Worm (Caenorhabditis elegans) whole organism, L1 larva: ENCODE results near the gene B0464.6.
A peak's percentile ranks its signal among the peaks of the same experiment; 100 is the strongest.

Experiments used
- C04F5.9 ChIP-seq: sonication (generic microtip); optimal IDR thresholded peaks from 2 replicates; lab custom pipeline; 2016; ENCODE audit warnings: missing genetic modification characterization, missing compliant biosample characterization
- C16A3.4 ChIP-seq: fragments of 150-350 bp; optimal IDR thresholded peaks from 2 replicates; lab custom pipeline; 2014; ENCODE audit warnings: missing biosample characterization, missing genetic modification characterization
- C34B4.2 ChIP-seq: sonication (generic microtip); optimal IDR thresholded peaks from 2 replicates; lab custom pipeline; 2017; ENCODE audit warnings: mild to moderate bottlenecking, missing genetic modification characterization, missing compliant biosample characterization
- F16B12.6 ChIP-seq: fragments of 150-350 bp; optimal IDR thresholded peaks from 2 replicates; lab custom pipeline; 2014; ENCODE audit warnings: missing biosample characterization, missing genetic modification characterization
- Y116A8C.19 ChIP-seq: sonication (generic microtip); optimal IDR thresholded peaks from 2 replicates; lab custom pipeline; 2016; ENCODE audit warnings: missing compliant biosample characterization, missing genetic modification characterization, borderline replicate concordance
- aha-1 ChIP-seq: fragments of 150-350 bp; optimal IDR thresholded peaks from 2 replicates; lab custom pipeline; 2014; ENCODE audit warnings: missing biosample characterization, missing genetic modification characterization
- alr-1 ChIP-seq: fragments of 200-800 bp; sonication (Bioruptor generic); optimal IDR thresholded peaks from 2 replicates; lab custom pipeline; 2018; ENCODE audit warnings: borderline replicate concordance, mild to moderate bottlenecking, missing genetic modification characterization, missing compliant biosample characterization
- aly-2 ChIP-seq: fragments of 150-350 bp; optimal IDR thresholded peaks from 2 replicates; lab custom pipeline; 2014; ENCODE audit warnings: missing biosample characterization, missing genetic modification characterization
- ama-1 ChIP-seq: fragments of 150-350 bp; optimal IDR thresholded peaks from 2 replicates; lab custom pipeline; 2014
- blmp-1 ChIP-seq: fragments of 150-350 bp; optimal IDR thresholded peaks from 2 replicates; lab custom pipeline; 2014; ENCODE audit warnings: missing biosample characterization, missing genetic modification characterization
- ceh-8 ChIP-seq: fragments of 200-800 bp; sonication (Bioruptor generic); optimal IDR thresholded peaks from 2 replicates; lab custom pipeline; 2018; ENCODE audit warnings: mild to moderate bottlenecking, missing genetic modification characterization, moderate library complexity, missing compliant biosample characterization
- ceh-82 ChIP-seq, 3 experiments: fragments of 150-350 bp in 1 of 3; sonication (generic microtip) in 2 of 3; optimal IDR thresholded peaks; 2 replicates each; lab custom pipeline; 2014 to 2017; ENCODE audit warnings: missing biosample characterization in 3 of 3, missing genetic modification characterization in 3 of 3
- ceh-88 ChIP-seq: fragments of 200-800 bp; sonication (Bioruptor generic); IDR thresholded peaks from 2 replicates; pipeline ENCODE4 v1.3.6; 2022; ENCODE audit warnings: missing genetic modification characterization, missing compliant biosample characterization
- ceh-90 ChIP-seq: sonication (generic microtip); optimal IDR thresholded peaks from 2 replicates; lab custom pipeline; 2016; ENCODE audit warnings: missing genetic modification characterization, missing compliant biosample characterization
- dpl-1 ChIP-seq, 3 experiments: fragments of 150-350 bp in 2 of 3; sonication (generic microtip) in 1 of 3; optimal IDR thresholded peaks; 2 replicates each; lab custom pipeline; 2014 to 2017; ENCODE audit warnings: missing biosample characterization in 3 of 3, missing genetic modification characterization in 3 of 3, missing genetic modification reagents in 3 of 3
- dsc-1 ChIP-seq: sonication (generic microtip); optimal IDR thresholded peaks from 2 replicates; lab custom pipeline; 2016; ENCODE audit warnings: mild to moderate bottlenecking, missing genetic modification characterization, missing compliant biosample characterization
- efl-1 ChIP-seq, 4 experiments: fragments of 150-350 bp; optimal IDR thresholded peaks in 3 of 4; peaks in 1 of 4; 1 replicate in 1 of 4; 2 replicates in 3 of 4; lab custom pipeline; 2014; ENCODE audit warnings: missing biosample characterization in 2 of 4, missing genetic modification characterization in 2 of 4, missing genetic modification reagents in 2 of 4
- fkh-4 ChIP-seq: sonication (generic microtip); optimal IDR thresholded peaks from 2 replicates; lab custom pipeline; 2016; ENCODE audit warnings: missing compliant biosample characterization, missing genetic modification characterization, borderline replicate concordance
- grh-1 ChIP-seq: fragments of 200-800 bp; sonication (Bioruptor generic); IDR thresholded peaks from 2 replicates; pipeline ENCODE4 v1.3.6; 2022; ENCODE audit warnings: missing genetic modification reagents, missing genetic modification characterization, missing compliant biosample characterization
- hlh-17 ChIP-seq: fragments of 200-800 bp; sonication (Bioruptor generic); optimal IDR thresholded peaks from 2 replicates; lab custom pipeline; 2018; ENCODE audit warnings: missing genetic modification characterization, mild to moderate bottlenecking, missing compliant biosample characterization, moderate library complexity, borderline replicate concordance
- hpl-2 ChIP-seq: fragments of 150-350 bp; optimal IDR thresholded peaks from 2 replicates; lab custom pipeline; 2014; ENCODE audit warnings: missing biosample characterization, missing genetic modification reagents, missing genetic modification characterization
- lin-14 ChIP-seq: fragments of 200-800 bp; sonication (Bioruptor generic); optimal IDR thresholded peaks from 2 replicates; lab custom pipeline; 2018; ENCODE audit warnings: mild to moderate bottlenecking, missing genetic modification characterization, moderate library complexity, missing compliant biosample characterization
- lin-15B ChIP-seq: fragments of 150-350 bp; sonication (generic microtip); optimal IDR thresholded peaks from 3 replicates; lab custom pipeline; 2014; ENCODE audit warnings: missing biosample characterization, missing genetic modification characterization
- lin-35 ChIP-seq, 2 experiments: fragments of 150-350 bp; optimal IDR thresholded peaks; 2 replicates each; lab custom pipeline; 2014; ENCODE audit warnings: missing biosample characterization in 2 of 2, missing genetic modification characterization in 2 of 2, missing genetic modification reagents in 2 of 2
- lir-3 ChIP-seq: sonication (generic microtip); optimal IDR thresholded peaks from 2 replicates; lab custom pipeline; 2016; ENCODE audit warnings: mild to moderate bottlenecking, missing genetic modification characterization, moderate library complexity, missing compliant biosample characterization; ENCODE audit not compliant: poor library complexity
- lsy-2 ChIP-seq, 2 experiments: fragments of 150-350 bp; optimal IDR thresholded peaks; 2 replicates each; lab custom pipeline; 2014; ENCODE audit warnings: missing biosample characterization in 2 of 2, missing genetic modification characterization in 2 of 2
- mef-2 ChIP-seq: fragments of 150-350 bp; optimal IDR thresholded peaks from 2 replicates; lab custom pipeline; 2014; ENCODE audit warnings: missing biosample characterization, missing genetic modification characterization
- mep-1 ChIP-seq: fragments of 150-350 bp; optimal IDR thresholded peaks from 2 replicates; lab custom pipeline; 2014; ENCODE audit warnings: missing biosample characterization, missing genetic modification characterization
- nhr-20 ChIP-seq: sonication (generic microtip); optimal IDR thresholded peaks from 2 replicates; lab custom pipeline; 2016; ENCODE audit warnings: mild to moderate bottlenecking, missing genetic modification characterization, missing compliant biosample characterization
- nhr-237 ChIP-seq: fragments of 150-350 bp; optimal IDR thresholded peaks from 2 replicates; lab custom pipeline; 2014; ENCODE audit warnings: missing biosample characterization, missing genetic modification characterization
- nhr-71 ChIP-seq: sonication (generic microtip); optimal IDR thresholded peaks from 2 replicates; lab custom pipeline; 2016; ENCODE audit warnings: mild to moderate bottlenecking, missing genetic modification characterization, moderate library complexity, missing compliant biosample characterization
- nhr-84 ChIP-seq: sonication (generic microtip); optimal IDR thresholded peaks from 2 replicates; lab custom pipeline; 2017; ENCODE audit warnings: missing biosample characterization, missing genetic modification characterization
- nhr-90 ChIP-seq: sonication (generic microtip); optimal IDR thresholded peaks from 2 replicates; lab custom pipeline; 2016; ENCODE audit warnings: mild to moderate bottlenecking, missing genetic modification characterization, missing compliant biosample characterization; ENCODE audit not compliant: poor library complexity
- pag-3 ChIP-seq: sonication (generic microtip); optimal IDR thresholded peaks from 2 replicates; lab custom pipeline; 2017; ENCODE audit warnings: missing genetic modification characterization, mild to moderate bottlenecking, missing compliant biosample characterization, antibody characterized with exemption, borderline replicate concordance; ENCODE audit not compliant: insufficient read depth
- skn-1 ChIP-seq: fragments of 150-350 bp; optimal IDR thresholded peaks from 2 replicates; lab custom pipeline; 2014; ENCODE audit warnings: missing biosample characterization, missing genetic modification characterization
- snu-23 ChIP-seq: sonication (generic microtip); optimal IDR thresholded peaks from 2 replicates; lab custom pipeline; 2016; ENCODE audit warnings: missing genetic modification characterization, missing compliant biosample characterization
- sox-4 ChIP-seq: sonication (generic microtip); optimal IDR thresholded peaks from 2 replicates; lab custom pipeline; 2016; ENCODE audit warnings: missing genetic modification characterization, missing compliant biosample characterization
- tbx-2 ChIP-seq: sonication (generic microtip); optimal IDR thresholded peaks from 2 replicates; lab custom pipeline; 2016; ENCODE audit warnings: missing genetic modification characterization, missing compliant biosample characterization
- unc-130 ChIP-seq: fragments of 150-350 bp; optimal IDR thresholded peaks from 2 replicates; lab custom pipeline; 2017; ENCODE audit warnings: missing biosample characterization, missing genetic modification characterization, inconsistent platforms
- unc-62 ChIP-seq: fragments of 150-350 bp; optimal IDR thresholded peaks from 2 replicates; lab custom pipeline; 2014; ENCODE audit warnings: missing biosample characterization, missing genetic modification reagents, missing genetic modification characterization
- unc-98 ChIP-seq: fragments of 200-800 bp; sonication (Bioruptor generic); IDR thresholded peaks from 2 replicates; pipeline ENCODE4 v1.3.6; 2022; ENCODE audit warnings: missing genetic modification characterization, missing compliant biosample characterization
- xbp-1 ChIP-seq: sonication (generic microtip); optimal IDR thresholded peaks from 2 replicates; lab custom pipeline; 2016; ENCODE audit warnings: missing genetic modification characterization, missing compliant biosample characterization
- ztf-11 ChIP-seq, 2 experiments: sonication (generic microtip); optimal IDR thresholded peaks; 2 replicates each; lab custom pipeline; 2016 to 2017; ENCODE audit warnings: missing genetic modification characterization in 2 of 2, missing biosample characterization in 1 of 2, missing compliant biosample characterization in 1 of 2
- ztf-4 ChIP-seq: fragments of 150-350 bp; optimal IDR thresholded peaks from 2 replicates; lab custom pipeline; 2014; ENCODE audit warnings: missing biosample characterization, missing genetic modification characterization

The B0464.6 gene

ce11 chrIII:9507799-9508198 lies 42.0 kb upstream of the B0464.6 start, which contains the start of gene vha-14:
Gene vha-14, plus strand, starts transcription at chrIII:9508100.
- TF ChIP-seq skn-1 (tag; lab: Kevin White, UChicago) (peak; percentile 32), mep-1 (tag; lab: Kevin White, UChicago) (peak; percentile 74), lin-14 (GFP tag; lab: Kevin White, UChicago) (peak; percentile 71), ceh-90 (tag; lab: Kevin White, UChicago) (no peak), C16A3.4 (tag; lab: Kevin White, UChicago) (peak; percentile 64), unc-98 (GFP tag; lab: Robert Waterston, UW) (no peak), ceh-82 (tag; optimal IDR thresholded peaks at IDR 0.05; lab: Kevin White, UChicago) (peak in 1 of 3 experiments; percentile 65), hpl-2 (no peak), snu-23 (GFP tag; lab: Kevin White, UChicago) (peak; percentile 63), nhr-20 (tag; lab: Kevin White, UChicago) (peak; percentile 26), aha-1 (no peak), unc-130 (tag; lab: Kevin White, UChicago) (peak; percentile 42), lir-3 (tag; lab: Kevin White, UChicago) (peak; percentile 6), nhr-84 (no peak), lin-15B (tag; lab: Kevin White, UChicago) (peak; percentile 49), efl-1 (optimal IDR thresholded peaks at IDR 0.05; lab: Kevin White, UChicago) (peak; percentile 45 to 57), efl-1 (GFP tag; optimal IDR thresholded peaks at IDR 0.05 in 1 of 2; lab: Kevin White, UChicago) (peak; percentile 52 to 79), blmp-1 (peak; percentile 58), dpl-1 (GFP tag; optimal IDR thresholded peaks at IDR 0.05; lab: Kevin White, UChicago) (peak; percentile 1 to 69 (median 31)), pag-3 (tag; lab: Kevin White, UChicago) (peak; percentile 27), nhr-71 (tag; lab: Kevin White, UChicago) (peak; percentile 16), lsy-2 (tag; optimal IDR thresholded peaks at IDR 0.05; lab: Kevin White, UChicago) (peak in 1 of 2 experiments; percentile 77), unc-62 (GFP tag; lab: Kevin White, UChicago) (no peak), lin-35 (GFP tag; optimal IDR thresholded peaks at IDR 0.05; lab: Kevin White, UChicago) (peak; percentile 39 to 77), alr-1 (tag; lab: Kevin White, UChicago) (no peak)

DNA sequence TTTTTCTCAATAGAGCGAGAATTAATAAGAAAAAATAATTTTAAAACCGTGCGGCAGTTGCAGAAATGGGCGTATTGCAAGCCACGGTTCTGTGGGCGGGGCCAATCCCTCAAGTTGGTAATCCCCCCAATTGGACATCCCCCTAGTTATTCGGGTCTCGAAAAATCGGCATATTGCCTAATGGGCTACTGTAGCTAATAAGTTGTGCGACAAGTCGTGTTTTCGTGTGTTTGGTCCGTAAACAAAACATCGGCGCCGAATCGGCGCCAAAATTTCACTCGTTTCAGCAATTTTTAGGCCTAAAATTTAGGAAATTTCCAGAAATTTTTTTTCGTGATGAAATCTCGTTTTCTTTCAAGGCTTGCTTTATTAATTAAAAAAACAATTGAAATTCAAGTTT lies 38.6 kb upstream of the B0464.6 start:
- TF ChIP-seq C34B4.2 (no peak), Y116A8C.19 (no peak), lin-14 (GFP tag; lab: Kevin White, UChicago) (no peak), efl-1 (optimal IDR thresholded peaks at IDR 0.05; lab: Kevin White, UChicago) (no peak), efl-1 (GFP tag; optimal IDR thresholded peaks at IDR 0.05 in 1 of 2; lab: Kevin White, UChicago) (no peak), tbx-2 (tag; lab: Kevin White, UChicago) (no peak)

DNA sequence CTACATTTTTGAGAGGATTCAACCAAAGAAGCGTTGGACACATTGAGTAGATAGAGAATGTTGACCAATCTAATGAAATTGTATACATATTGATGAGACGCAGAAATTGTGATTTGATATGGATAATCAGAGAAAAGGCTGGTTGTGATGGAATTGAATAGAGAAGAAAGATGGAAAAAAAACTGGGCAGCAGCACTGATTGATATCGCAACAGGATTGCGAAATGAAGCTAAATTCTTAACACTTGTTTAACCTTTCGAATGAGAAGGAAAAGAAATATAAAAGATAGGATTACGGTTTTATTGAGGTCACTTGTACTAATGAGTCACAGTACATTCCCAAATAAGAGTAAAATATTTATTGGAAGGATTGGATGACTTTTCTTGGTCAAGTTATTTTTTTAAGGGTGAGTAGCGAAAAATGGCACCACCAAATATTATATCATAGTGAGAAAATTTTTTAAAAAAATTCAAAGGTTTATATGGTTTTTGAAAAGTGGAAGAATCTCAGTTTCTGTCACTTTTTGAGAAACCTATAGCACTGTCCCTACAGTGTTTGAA lies 36.5 kb upstream of the B0464.6 start:
- no peak for TF ChIP-seq ceh-8 (GFP tag; lab: Kevin White, UChicago)
- peak; percentile 63 for TF ChIP-seq blmp-1
- peak in 1 of 2 experiments; percentile 7 for TF ChIP-seq lin-35 (GFP tag; optimal IDR thresholded peaks at IDR 0.05; lab: Kevin White, UChicago)
- no peak for TF ChIP-seq ztf-11 (tag; optimal IDR thresholded peaks at IDR 0.05; lab: Kevin White, UChicago)
- TF ChIP-seq ama-1: no peak
- TF ChIP-seq lsy-2 (tag; optimal IDR thresholded peaks at IDR 0.05; lab: Kevin White, UChicago): peak in 1 of 2 experiments; percentile 32
- no peak for TF ChIP-seq ztf-4 (tag; lab: Kevin White, UChicago)
- no peak for TF ChIP-seq F16B12.6 (tag; lab: Kevin White, UChicago)
- no peak for TF ChIP-seq fkh-4
- TF ChIP-seq mep-1 (tag; lab: Kevin White, UChicago): no peak
- TF ChIP-seq grh-1 (GFP tag; lab: Robert Waterston, UW): no peak
- TF ChIP-seq mef-2 (tag; lab: Kevin White, UChicago): no peak
- TF ChIP-seq nhr-71 (tag; lab: Kevin White, UChicago): peak; percentile 20
- TF ChIP-seq efl-1 (optimal IDR thresholded peaks at IDR 0.05; lab: Kevin White, UChicago): no peak
- peak in 1 of 2 experiments; percentile 80 for TF ChIP-seq efl-1 (GFP tag; optimal IDR thresholded peaks at IDR 0.05 in 1 of 2; lab: Kevin White, UChicago)
- peak; percentile 17 for TF ChIP-seq C16A3.4 (tag; lab: Kevin White, UChicago)
- TF ChIP-seq unc-98 (GFP tag; lab: Robert Waterston, UW): no peak
- no peak for TF ChIP-seq xbp-1
- TF ChIP-seq aly-2: no peak
- TF ChIP-seq snu-23 (GFP tag; lab: Kevin White, UChicago): no peak
- TF ChIP-seq skn-1 (tag; lab: Kevin White, UChicago): peak; percentile 23
- TF ChIP-seq hlh-17 (GFP tag; lab: Kevin White, UChicago): no peak
- TF ChIP-seq unc-62 (GFP tag; lab: Kevin White, UChicago): no peak
- no peak for TF ChIP-seq dpl-1 (GFP tag; optimal IDR thresholded peaks at IDR 0.05; lab: Kevin White, UChicago)
- peak; percentile 44 for TF ChIP-seq lin-14 (GFP tag; lab: Kevin White, UChicago)
- TF ChIP-seq ceh-90 (tag; lab: Kevin White, UChicago): no peak
- TF ChIP-seq C04F5.9: no peak
- no peak for TF ChIP-seq ceh-82 (tag; optimal IDR thresholded peaks at IDR 0.05; lab: Kevin White, UChicago)
- no peak for TF ChIP-seq ceh-88
- TF ChIP-seq unc-130 (tag; lab: Kevin White, UChicago): no peak
- no peak for TF ChIP-seq sox-4
- TF ChIP-seq dsc-1 (tag; lab: Kevin White, UChicago): no peak
- TF ChIP-seq nhr-237 (tag; lab: Kevin White, UChicago): no peak
- no peak for TF ChIP-seq nhr-90 (tag; lab: Kevin White, UChicago)
